Fruit fly (Drosophila melanogaster): Measurements from ENCODE around the gene CG31419.

The CG31419 gene

DNA sequence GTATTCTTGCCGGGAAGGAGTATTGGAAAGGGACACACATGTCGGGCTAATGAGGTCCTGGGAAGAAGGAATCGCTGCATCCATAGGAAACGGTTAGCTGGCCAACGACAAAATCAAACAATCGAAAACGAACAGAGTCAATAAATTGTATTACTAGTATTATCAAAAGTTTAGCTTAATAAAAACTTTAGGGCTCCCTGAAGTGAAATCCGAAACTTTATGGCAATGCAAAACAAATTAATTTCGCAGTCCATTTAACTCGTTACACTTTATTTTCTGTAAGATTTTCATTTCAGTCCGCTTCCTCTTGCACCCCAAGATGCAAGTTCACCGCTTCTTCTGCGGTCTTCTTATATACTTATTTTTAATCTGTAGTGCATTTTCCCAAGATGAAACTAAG lies at the start of gene CG31419:
Gene CG31419, plus strand, starts transcription at position 301 of the 400 bp plus-strand sequence.
- TF ChIP-seq usp (GFP tag; optimal IDR thresholded peaks at IDR 0.05) (no peak), pan (optimal IDR thresholded peaks at IDR 0.05) (no peak), Dll (optimal IDR thresholded peaks at IDR 0.05) (no peak), CG8478 (optimal IDR thresholded peaks at IDR 0.05) (no peak), psq (optimal IDR thresholded peaks at IDR 0.05) (no peak)

- no peak for TF ChIP-seq CG8478 (optimal IDR thresholded peaks at IDR 0.05)
- TF ChIP-seq pan (optimal IDR thresholded peaks at IDR 0.05) = no peak
- no peak for TF ChIP-seq EcR (GFP tag; optimal IDR thresholded peaks at IDR 0.05)
- no peak for TF ChIP-seq psq (optimal IDR thresholded peaks at IDR 0.05)
- TF ChIP-seq usp (GFP tag; optimal IDR thresholded peaks at IDR 0.05) = no peak
- TF ChIP-seq Dll (optimal IDR thresholded peaks at IDR 0.05) = no peak
Observed at dm6 chr3R:17236936-17237335, 47.5 kb upstream of the CG31419 start.

- TF ChIP-seq EcR (GFP tag; optimal IDR thresholded peaks at IDR 0.05) = no peak
- TF ChIP-seq CG8478 (optimal IDR thresholded peaks at IDR 0.05) = no peak
- TF ChIP-seq pan (optimal IDR thresholded peaks at IDR 0.05) = no peak
- no peak for TF ChIP-seq usp (GFP tag; optimal IDR thresholded peaks at IDR 0.05)
- no peak for TF ChIP-seq psq (optimal IDR thresholded peaks at IDR 0.05)
- no peak for TF ChIP-seq Dll (optimal IDR thresholded peaks at IDR 0.05)
Observed at dm6 chr3R:17247699-17248098, 36.7 kb upstream of the CG31419 start.

- no peak for TF ChIP-seq EcR (GFP tag; optimal IDR thresholded peaks at IDR 0.05)
- TF ChIP-seq pan (optimal IDR thresholded peaks at IDR 0.05) = no peak
- no peak for TF ChIP-seq usp (GFP tag; optimal IDR thresholded peaks at IDR 0.05)
- TF ChIP-seq psq (optimal IDR thresholded peaks at IDR 0.05) = no peak
- TF ChIP-seq CG8478 (optimal IDR thresholded peaks at IDR 0.05) = no peak
- no peak for TF ChIP-seq Dll (optimal IDR thresholded peaks at IDR 0.05)
Observed at dm6 chr3R:17249233-17249632, 35.2 kb upstream of the CG31419 start.

DNA sequence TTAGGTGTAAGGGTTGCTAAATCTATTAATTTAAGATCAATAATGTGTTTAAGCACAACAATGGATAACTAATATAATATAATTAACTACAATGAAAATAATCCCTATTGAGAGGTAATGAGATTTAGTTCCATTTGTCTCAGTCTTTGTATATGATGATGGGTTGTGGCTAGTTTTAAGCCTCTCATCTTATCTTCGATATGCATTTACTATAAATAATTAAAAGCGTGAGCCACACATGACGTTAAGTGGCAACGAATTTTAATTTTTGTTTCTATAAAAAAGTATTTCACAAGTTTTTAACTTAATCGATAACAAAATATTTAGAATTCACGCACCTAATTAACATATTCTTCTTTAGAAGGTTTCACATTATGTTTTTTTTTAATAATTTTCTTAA lies 33.2 kb upstream of the CG31419 start:
- TF ChIP-seq CG8478 (optimal IDR thresholded peaks at IDR 0.05) (no peak), usp (GFP tag; optimal IDR thresholded peaks at IDR 0.05) (no peak), psq (optimal IDR thresholded peaks at IDR 0.05) (no peak), pan (optimal IDR thresholded peaks at IDR 0.05) (no peak), Dll (optimal IDR thresholded peaks at IDR 0.05) (no peak), EcR (GFP tag; optimal IDR thresholded peaks at IDR 0.05) (no peak)

dm6 chr3R:17254029-17254428 lies 30.4 kb upstream of the CG31419 start, which contains the start of gene CG44259:
TSS of gene CG44259 (minus strand) at chr3R:17254129.
- TF ChIP-seq pan (optimal IDR thresholded peaks at IDR 0.05) = no peak
- TF ChIP-seq psq (optimal IDR thresholded peaks at IDR 0.05) = no peak
- TF ChIP-seq Dll (optimal IDR thresholded peaks at IDR 0.05) = no peak
- no peak for TF ChIP-seq usp (GFP tag; optimal IDR thresholded peaks at IDR 0.05)

dm6 chr3R:17264949-17265348 lies 19.5 kb upstream of the CG31419 start, which contains the start of the genes beat-IIb and CG44257:
TSS of gene beat-IIb (minus strand) at chr3R:17265049.
TSS of gene CG44257 (plus strand) at chr3R:17265278.
- TF ChIP-seq CG8478 (optimal IDR thresholded peaks at IDR 0.05) (no peak), psq (optimal IDR thresholded peaks at IDR 0.05) (no peak), EcR (GFP tag; optimal IDR thresholded peaks at IDR 0.05) (no peak), usp (GFP tag; optimal IDR thresholded peaks at IDR 0.05) (no peak), Dll (optimal IDR thresholded peaks at IDR 0.05) (no peak)

dm6 chr3R:17283495-17283894 lies 953 bp upstream of the CG31419 start, which contains the start of gene CG31418:
TSS of gene CG31418 (plus strand) at chr3R:17283795.
- TF ChIP-seq psq (optimal IDR thresholded peaks at IDR 0.05) (no peak), EcR (GFP tag; optimal IDR thresholded peaks at IDR 0.05) (no peak), usp (GFP tag; optimal IDR thresholded peaks at IDR 0.05) (no peak), Dll (optimal IDR thresholded peaks at IDR 0.05) (no peak), CG8478 (optimal IDR thresholded peaks at IDR 0.05) (no peak), pan (optimal IDR thresholded peaks at IDR 0.05) (no peak)

- TF ChIP-seq Dll (optimal IDR thresholded peaks at IDR 0.05) = no peak
- TF ChIP-seq EcR (GFP tag; optimal IDR thresholded peaks at IDR 0.05) = no peak
- no peak for TF ChIP-seq CG8478 (optimal IDR thresholded peaks at IDR 0.05)
- TF ChIP-seq pan (optimal IDR thresholded peaks at IDR 0.05) = no peak
- no peak for TF ChIP-seq psq (optimal IDR thresholded peaks at IDR 0.05)
- no peak for TF ChIP-seq usp (GFP tag; optimal IDR thresholded peaks at IDR 0.05)
Observed at dm6 chr3R:17289059-17289458, 4.6 kb downstream of the CG31419 start.
